Worm (Caenorhabditis elegans): ENCODE data around the gene T23C6.4.
A peak's percentile ranks its signal among the peaks of the same experiment; 100 is the strongest.

T23C6.4 gene

DNA sequence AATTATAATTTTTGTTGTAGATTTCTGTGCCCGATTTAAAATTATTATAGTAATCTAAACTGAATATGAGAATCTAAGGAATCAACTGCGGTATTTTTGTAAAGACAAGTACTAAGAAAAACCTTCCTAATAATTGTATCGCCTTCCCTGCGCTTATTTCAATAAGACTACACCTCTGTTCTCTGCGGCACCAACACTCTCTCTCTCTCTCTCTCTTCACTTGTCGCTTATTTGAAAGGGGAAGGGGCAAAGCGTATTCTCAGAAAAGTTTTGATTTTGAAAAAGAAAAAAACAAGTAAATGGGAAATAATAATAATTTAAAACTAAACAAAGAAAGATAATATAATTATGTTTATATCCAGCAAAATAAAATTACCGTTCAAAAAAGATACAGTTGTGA is 31.5 kb upstream of the T23C6.4 start (continued):
- TF ChIP-seq hpl-2 (GFP tag; optimal IDR thresholded peaks at IDR 0.05) = peak; percentile 15
- peak; percentile 41 for TF ChIP-seq snpc-4 (tag; optimal IDR thresholded peaks at IDR 0.05)

ce11 chrX:17180135-17180534 is 30.4 kb upstream of the T23C6.4 start:
- TF ChIP-seq tlp-1 (tag; optimal IDR thresholded peaks at IDR 0.05) = no peak
- TF ChIP-seq efl-1 (optimal IDR thresholded peaks at IDR 0.05) = no peak
- peak in 1 of 2 experiments; percentile 54 for TF ChIP-seq efl-1 (GFP tag; optimal IDR thresholded peaks at IDR 0.05 in 1 of 2)
- no peak for TF ChIP-seq grh-1 (GFP tag; IDR thresholded peaks at IDR 0.05)

DNA sequence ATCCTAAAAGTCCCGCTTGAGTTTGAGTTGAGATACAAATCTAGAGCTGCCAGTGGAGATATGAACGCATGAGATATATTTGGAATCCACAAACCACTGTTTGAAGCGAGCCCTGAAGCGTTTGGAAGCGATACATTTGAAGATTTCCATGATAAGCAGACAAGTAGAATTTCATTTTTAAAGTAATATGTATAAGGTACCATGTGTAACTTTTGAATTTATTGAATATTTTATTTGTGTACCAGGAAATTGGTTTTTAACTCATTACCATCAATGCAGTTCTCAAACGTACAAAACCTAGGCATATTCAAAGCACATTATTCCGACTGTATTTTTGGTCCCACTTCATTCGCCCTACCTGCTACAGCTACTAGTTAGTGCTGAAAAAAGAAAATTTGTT is 28.5 kb upstream of the T23C6.4 start, which contains the start of gene B0302.2:
Gene B0302.2, plus strand, starts transcription at position 301 of the 400 bp plus-strand sequence.
- TF ChIP-seq vab-15 (tag; optimal IDR thresholded peaks at IDR 0.05) = no peak
- no peak for TF ChIP-seq lin-14 (GFP tag; optimal IDR thresholded peaks at IDR 0.05)
- TF ChIP-seq nhr-20 (tag; optimal IDR thresholded peaks at IDR 0.05) = no peak
- TF ChIP-seq lin-15B (tag; optimal IDR thresholded peaks at IDR 0.05) = no peak
- no peak for TF ChIP-seq nhr-76 (tag; optimal IDR thresholded peaks at IDR 0.05)
- TF ChIP-seq swsn-7 (tag; optimal IDR thresholded peaks at IDR 0.05) = no peak
- no peak for TF ChIP-seq lir-3 (tag; optimal IDR thresholded peaks at IDR 0.05; ENCODE audit: poor library complexity)
- no peak for TF ChIP-seq unc-130 (tag; optimal IDR thresholded peaks at IDR 0.05)
- no peak for TF ChIP-seq egl-13 (tag; optimal IDR thresholded peaks at IDR 0.05)
- TF ChIP-seq rnt-1 (tag; optimal IDR thresholded peaks at IDR 0.05) = no peak
- TF ChIP-seq lin-35 (GFP tag; optimal IDR thresholded peaks at IDR 0.05) = no peak
- TF ChIP-seq hlh-17 (GFP tag; optimal IDR thresholded peaks at IDR 0.05; ENCODE audit: borderline replicate concordance) = no peak
- TF ChIP-seq nhr-77 (tag; optimal IDR thresholded peaks at IDR 0.05) = no peak

ce11 chrX:17176677-17177076 is 26.9 kb upstream of the T23C6.4 start, which contains the start of gene B0302.4:
Gene B0302.4 (minus strand): TSS chrX:17176777.
- TF ChIP-seq hlh-17 (GFP tag; optimal IDR thresholded peaks at IDR 0.05; ENCODE audit: borderline replicate concordance) (no peak), rnt-1 (tag; optimal IDR thresholded peaks at IDR 0.05) (no peak), ztf-4 (tag; optimal IDR thresholded peaks at IDR 0.05) (no peak), egl-13 (tag; optimal IDR thresholded peaks at IDR 0.05) (no peak), isw-1 (GFP tag; IDR thresholded peaks at IDR 0.05) (no peak), lsy-2 (tag; optimal IDR thresholded peaks at IDR 0.05) (no peak), pqm-1 (tag; optimal IDR thresholded peaks at IDR 0.05) (no peak), unc-86 (tag; optimal IDR thresholded peaks at IDR 0.05) (no peak)

DNA sequence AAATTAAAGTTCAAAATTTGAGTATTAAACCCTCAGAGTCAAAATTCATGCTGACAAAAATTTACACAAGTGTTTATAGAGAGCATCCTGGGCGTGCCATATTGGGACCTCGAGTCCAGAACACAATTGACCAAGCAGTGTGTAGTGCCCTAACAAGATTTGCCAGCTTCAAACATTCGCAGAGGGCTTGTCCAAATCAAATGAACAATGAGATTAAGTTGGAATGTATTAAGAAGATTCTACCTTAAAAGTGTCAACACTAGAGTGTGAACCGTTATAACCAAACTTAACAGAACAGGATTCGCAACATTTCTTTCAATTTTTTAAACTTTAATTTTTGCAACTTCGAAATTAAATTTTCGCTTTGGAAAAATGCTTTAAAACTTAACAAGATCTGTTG is 20.7 kb upstream of the T23C6.4 start:
- TF ChIP-seq mdl-1 (tag; optimal IDR thresholded peaks at IDR 0.05) = no peak
- no peak for TF ChIP-seq egl-27 (tag; optimal IDR thresholded peaks at IDR 0.05)
- TF ChIP-seq isw-1 (GFP tag; IDR thresholded peaks at IDR 0.05) = no peak
- no peak for TF ChIP-seq ceh-82 (tag; optimal IDR thresholded peaks at IDR 0.05)
- no peak for TF ChIP-seq ceh-88 (GFP tag; IDR thresholded peaks at IDR 0.05)
- no peak for TF ChIP-seq unc-62 (GFP tag; optimal IDR thresholded peaks at IDR 0.05)
- no peak for TF ChIP-seq lin-13 (GFP tag; optimal IDR thresholded peaks at IDR 0.05)
- TF ChIP-seq elt-2 (tag; optimal IDR thresholded peaks at IDR 0.05) = no peak
- TF ChIP-seq lin-15B (tag; optimal IDR thresholded peaks at IDR 0.05) = no peak
- no peak for TF ChIP-seq fkh-8 (tag; optimal IDR thresholded peaks at IDR 0.05)
- no peak for TF ChIP-seq nhr-77 (tag; optimal IDR thresholded peaks at IDR 0.05)
- TF ChIP-seq unc-30 (tag; optimal IDR thresholded peaks at IDR 0.05) = no peak
- TF ChIP-seq Y116A8C.19 (tag; optimal IDR thresholded peaks at IDR 0.05; ENCODE audit: borderline replicate concordance) = no peak
- TF ChIP-seq hlh-4 (tag; optimal IDR thresholded peaks at IDR 0.05) = no peak
- TF ChIP-seq sptf-1 (tag; optimal IDR thresholded peaks at IDR 0.05) = no peak
